Worm (Caenorhabditis elegans) whole organism, L1 larva: Measurements from ENCODE around the gene ZC443.7.

Experiments
- fkh-10 ChIP-seq: sonication (generic microtip); optimal IDR thresholded peaks from 2 replicates; lab custom pipeline; 2017; ENCODE audit warnings: missing biosample characterization, missing genetic modification reagents, missing genetic modification characterization
- hpl-2 ChIP-seq: fragments of 150-350 bp; optimal IDR thresholded peaks from 2 replicates; lab custom pipeline; 2014; ENCODE audit warnings: missing biosample characterization, missing genetic modification reagents, missing genetic modification characterization
- mep-1 ChIP-seq: fragments of 150-350 bp; optimal IDR thresholded peaks from 2 replicates; lab custom pipeline; 2014; ENCODE audit warnings: missing biosample characterization, missing genetic modification characterization
- nhr-12 ChIP-seq: sonication (generic microtip); optimal IDR thresholded peaks from 2 replicates; lab custom pipeline; 2017; ENCODE audit warnings: missing biosample characterization, missing genetic modification characterization
- nhr-76 ChIP-seq: sonication (generic microtip); optimal IDR thresholded peaks from 2 replicates; lab custom pipeline; 2017; ENCODE audit warnings: missing biosample characterization, missing genetic modification characterization
- snpc-4 ChIP-seq: fragments of 150-350 bp; optimal IDR thresholded peaks from 2 replicates; lab custom pipeline; 2014; ENCODE audit warnings: missing biosample characterization, missing genetic modification characterization
- snu-23 ChIP-seq: sonication (generic microtip); optimal IDR thresholded peaks from 2 replicates; lab custom pipeline; 2016; ENCODE audit warnings: missing genetic modification characterization, missing compliant biosample characterization
- sox-4 ChIP-seq: sonication (generic microtip); optimal IDR thresholded peaks from 2 replicates; lab custom pipeline; 2016; ENCODE audit warnings: missing genetic modification characterization, missing compliant biosample characterization
- unc-62 ChIP-seq: fragments of 150-350 bp; optimal IDR thresholded peaks from 2 replicates; lab custom pipeline; 2014; ENCODE audit warnings: missing biosample characterization, missing genetic modification reagents, missing genetic modification characterization
- xbp-1 ChIP-seq: sonication (generic microtip); optimal IDR thresholded peaks from 2 replicates; lab custom pipeline; 2016; ENCODE audit warnings: missing genetic modification characterization, missing compliant biosample characterization
- ztf-11 ChIP-seq, 2 experiments: sonication (generic microtip); optimal IDR thresholded peaks; 2 replicates each; lab custom pipeline; 2016 to 2017; ENCODE audit warnings: missing genetic modification characterization in 2 of 2, missing biosample characterization in 1 of 2, missing compliant biosample characterization in 1 of 2

ce11 chrV:12768946-12769345 is 37.3 kb upstream of the ZC443.7 start, which contains the start of gene srt-43:
- no peak for TF ChIP-seq snpc-4 (tag; lab: Kevin White, UChicago)
- no peak for TF ChIP-seq ztf-11 (tag; optimal IDR thresholded peaks at IDR 0.05; lab: Kevin White, UChicago)
- no peak for TF ChIP-seq fkh-10
- TF ChIP-seq nhr-76 (tag; lab: Kevin White, UChicago) = no peak
- TF ChIP-seq hpl-2 (GFP tag; lab: Kevin White, UChicago) = no peak
- TF ChIP-seq snu-23 (GFP tag; lab: Kevin White, UChicago) = no peak
- TF ChIP-seq nhr-12 (tag; lab: Kevin White, UChicago) = no peak
- TF ChIP-seq mep-1 (tag; lab: Kevin White, UChicago) = no peak
- no peak for TF ChIP-seq sox-4
- no peak for TF ChIP-seq unc-62 (GFP tag; lab: Kevin White, UChicago)
- no peak for TF ChIP-seq xbp-1 (tag; lab: Kevin White, UChicago)
